Fruit fly (Drosophila melanogaster) S2 (cell line): Measurements from ENCODE around the gene CG45218.

Experiments
- CG8478 ChIP-seq: fragments of >200 bp; optimal IDR thresholded peaks from 2 replicates; lab custom pipeline; 2018
- CTCF ChIP-seq, 2 experiments: fragments of >200 bp; optimal IDR thresholded peaks; 2 replicates each; lab custom pipeline; 2018

DNA sequence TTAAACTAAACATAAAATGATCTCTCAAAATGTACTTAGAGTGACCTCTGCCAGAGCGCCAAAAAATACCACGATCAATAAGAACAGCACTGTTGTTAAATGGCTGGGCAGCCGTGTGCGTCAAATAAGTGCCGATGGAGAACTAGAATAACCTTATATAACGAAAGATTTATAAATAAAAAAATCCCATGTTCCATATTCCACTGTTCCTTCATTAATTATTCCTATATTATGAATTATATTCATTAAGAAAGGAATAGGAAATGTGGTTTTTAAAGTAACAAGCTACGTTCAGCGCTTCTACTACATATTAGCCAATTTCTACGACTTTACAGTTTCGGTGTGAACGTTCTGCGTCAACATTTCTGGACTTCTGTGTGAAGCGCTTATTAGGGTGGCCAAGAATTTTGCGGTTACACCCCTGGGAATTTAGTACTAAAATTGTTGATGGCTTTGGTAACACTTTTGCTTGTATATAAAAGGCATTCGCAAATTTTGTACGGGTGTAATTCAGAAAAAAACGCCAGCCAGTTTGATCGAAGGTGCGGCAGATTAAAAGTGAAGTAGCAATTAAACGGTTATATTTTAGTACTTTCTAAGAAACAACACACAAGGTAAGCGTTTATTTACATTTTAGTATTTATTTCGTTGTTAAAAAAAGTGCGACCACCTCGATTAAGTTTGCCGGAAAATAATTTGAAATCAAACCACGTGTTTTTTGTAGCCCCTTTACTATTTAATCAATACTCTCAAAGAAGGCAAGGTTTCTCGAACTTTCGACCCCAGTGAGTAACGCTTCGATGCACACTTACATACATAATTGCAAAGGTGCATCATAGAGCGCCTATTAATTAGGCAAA, 48.2 kb downstream of the CG45218 start, which contains the start of the genes tefu and Hsc70-4:
- TF ChIP-seq CG8478 (lab: Kevin White, UChicago) (no peak), CTCF (optimal IDR thresholded peaks at IDR 0.05; lab: Kevin White, UChicago) (peak in 1 of 2 experiments; percentile 6)
